Worm (Caenorhabditis elegans): Measurements from ENCODE around the gene F54C9.7.

DNA sequence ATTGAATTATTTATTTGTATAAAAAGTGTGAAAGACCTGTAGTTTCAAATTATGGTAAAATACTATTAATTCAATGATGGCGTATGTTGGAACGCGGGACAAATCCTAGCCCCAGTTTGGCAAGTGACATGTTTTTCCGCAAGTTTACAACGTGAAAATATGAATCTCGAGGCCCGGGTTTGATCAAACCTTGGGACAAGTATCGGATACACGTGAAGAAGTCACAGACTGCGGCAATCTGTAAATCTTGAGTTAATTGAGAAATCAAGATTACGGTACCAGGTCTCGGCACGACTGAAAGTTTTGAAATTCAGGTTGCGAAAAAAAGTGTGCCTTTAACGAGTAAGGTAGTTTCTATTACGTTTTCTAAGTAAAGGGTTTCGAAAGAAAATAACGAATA lies 9.9 kb downstream of the F54C9.7 start:
- TF ChIP-seq cog-1 (tag; optimal IDR thresholded peaks at IDR 0.05) (no peak), ztf-23 (GFP tag; IDR thresholded peaks at IDR 0.05) (no peak), med-1 (GFP tag; optimal IDR thresholded peaks at IDR 0.05; ENCODE audit: insufficient read depth) (no peak)
